Worm (Caenorhabditis elegans) whole organism, L2 larva: ENCODE data around the gene C49A9.2.

Source experiments
- C34F6.9 ChIP-seq: fragments of 150-350 bp; optimal IDR thresholded peaks from 2 replicates; lab custom pipeline; 2014; ENCODE audit warnings: missing biosample characterization, missing genetic modification characterization
- F13H6.1 ChIP-seq: sonication (generic microtip); optimal IDR thresholded peaks from 2 replicates; lab custom pipeline; 2016; ENCODE audit warnings: missing genetic modification characterization, missing compliant biosample characterization
- R02D3.7 ChIP-seq: fragments of 150-350 bp; optimal IDR thresholded peaks from 2 replicates; lab custom pipeline; 2014; ENCODE audit warnings: missing biosample characterization, missing genetic modification characterization
- Y55F3AM.14 ChIP-seq: fragments of 200-800 bp; sonication (Bioruptor generic); optimal IDR thresholded peaks from 2 replicates; lab custom pipeline; 2018; ENCODE audit warnings: mild to moderate bottlenecking, missing genetic modification characterization, missing compliant biosample characterization
- ceh-82 ChIP-seq: fragments of 150-350 bp; optimal IDR thresholded peaks from 2 replicates; lab custom pipeline; 2014; ENCODE audit warnings: missing biosample characterization, missing genetic modification characterization
- egl-27 ChIP-seq: sonication (generic microtip); optimal IDR thresholded peaks from 3 replicates; lab custom pipeline; 2017; ENCODE audit warnings: missing biosample characterization, missing genetic modification reagents, missing genetic modification characterization
- elt-1 ChIP-seq: fragments of 150-350 bp; optimal IDR thresholded peaks from 2 replicates; lab custom pipeline; 2014; ENCODE audit warnings: missing biosample characterization, missing genetic modification characterization
- elt-3 ChIP-seq: sonication (generic microtip); optimal IDR thresholded peaks from 2 replicates; lab custom pipeline; 2017; ENCODE audit warnings: missing biosample characterization, missing genetic modification characterization
- fos-1 ChIP-seq: fragments of 150-350 bp; optimal IDR thresholded peaks from 2 replicates; lab custom pipeline; 2014; ENCODE audit warnings: missing biosample characterization, missing genetic modification characterization
- gmeb-1 ChIP-seq: fragments of 150-350 bp; optimal IDR thresholded peaks from 2 replicates; lab custom pipeline; 2014; ENCODE audit warnings: missing biosample characterization, missing genetic modification characterization
- lin-39 ChIP-seq: fragments of 150-350 bp; optimal IDR thresholded peaks from 2 replicates; lab custom pipeline; 2014; ENCODE audit warnings: missing biosample characterization, missing genetic modification reagents, missing genetic modification characterization
- mdl-1 ChIP-seq, 2 experiments: fragments of 150-350 bp in 1 of 2; sonication (generic microtip) in 1 of 2; optimal IDR thresholded peaks; 2 replicates each; lab custom pipeline; 2017; ENCODE audit warnings: missing biosample characterization in 2 of 2, missing genetic modification characterization in 2 of 2
- nhr-10 ChIP-seq: sonication (generic microtip); optimal IDR thresholded peaks from 2 replicates; lab custom pipeline; 2017; ENCODE audit warnings: missing biosample characterization, missing genetic modification characterization
- nhr-11 ChIP-seq: fragments of 150-350 bp; optimal IDR thresholded peaks from 2 replicates; lab custom pipeline; 2014; ENCODE audit warnings: missing biosample characterization, missing genetic modification characterization
- nhr-23 ChIP-seq: fragments of 150-350 bp; optimal IDR thresholded peaks from 2 replicates; lab custom pipeline; 2014; ENCODE audit warnings: missing biosample characterization, missing genetic modification reagents, missing genetic modification characterization
- nhr-237 ChIP-seq: fragments of 150-350 bp; optimal IDR thresholded peaks from 2 replicates; lab custom pipeline; 2014; ENCODE audit warnings: missing biosample characterization, missing genetic modification characterization
- nhr-6 ChIP-seq: fragments of 150-350 bp; optimal IDR thresholded peaks from 2 replicates; lab custom pipeline; 2014; ENCODE audit warnings: missing biosample characterization, missing genetic modification characterization
- peb-1 ChIP-seq: fragments of 150-350 bp; optimal IDR thresholded peaks from 2 replicates; lab custom pipeline; 2014; ENCODE audit warnings: missing biosample characterization, missing genetic modification characterization
- sem-4 ChIP-seq: fragments of 150-350 bp; optimal IDR thresholded peaks from 2 replicates; lab custom pipeline; 2014; ENCODE audit warnings: missing biosample characterization, missing genetic modification reagents, missing genetic modification characterization
- sma-3 ChIP-seq: sonication (generic microtip); optimal IDR thresholded peaks from 2 replicates; lab custom pipeline; 2016; ENCODE audit warnings: missing genetic modification reagents, missing genetic modification characterization, missing compliant biosample characterization
- unc-39 ChIP-seq: fragments of 150-350 bp; optimal IDR thresholded peaks from 2 replicates; lab custom pipeline; 2014; ENCODE audit warnings: missing biosample characterization, missing genetic modification characterization
- unc-55 ChIP-seq: fragments of 150-350 bp; sonication (generic microtip); optimal IDR thresholded peaks from 3 replicates; lab custom pipeline; 2014; ENCODE audit warnings: missing biosample characterization, missing genetic modification reagents, missing genetic modification characterization
- unc-62 ChIP-seq: fragments of 150-350 bp; optimal IDR thresholded peaks from 2 replicates; lab custom pipeline; 2014; ENCODE audit warnings: missing biosample characterization, missing genetic modification reagents, missing genetic modification characterization
- ztf-1 ChIP-seq: fragments of 200-800 bp; sonication (Bioruptor generic); conservative IDR thresholded peaks from 2 replicates; pipeline ENCODE4 v1.3.6; 2022; ENCODE audit warnings: missing genetic modification characterization, missing compliant biosample characterization
- ztf-11 ChIP-seq: sonication (generic microtip); optimal IDR thresholded peaks from 2 replicates; lab custom pipeline; 2017; ENCODE audit warnings: missing biosample characterization, missing genetic modification characterization

The C49A9.2 gene

ce11 chrIV:6269346-6269745 lies 44.1 kb downstream of the C49A9.2 start, which contains the start of gene srv-30:
TSS of gene srv-30 (minus strand) at chrIV:6269446.
- TF ChIP-seq nhr-6 (tag; lab: Kevin White, UChicago) (no peak), C34F6.9 (tag; lab: Kevin White, UChicago) (no peak), mdl-1 (tag; optimal IDR thresholded peaks at IDR 0.05; lab: Kevin White, UChicago) (no peak), elt-1 (no peak), elt-3 (tag; lab: Kevin White, UChicago) (no peak), sma-3 (GFP tag; lab: Kevin White, UChicago) (no peak), nhr-23 (tag; lab: Kevin White, UChicago) (no peak), nhr-237 (no peak), sem-4 (tag; lab: Kevin White, UChicago) (no peak), ceh-82 (tag; lab: Kevin White, UChicago) (no peak), egl-27 (tag; lab: Kevin White, UChicago) (no peak), peb-1 (no peak), unc-62 (no peak), ztf-11 (tag; lab: Kevin White, UChicago) (no peak)
- TF ChIP-seq, all 48 proteins: peak for 0

ce11 chrIV:6271923-6272322 lies 46.7 kb downstream of the C49A9.2 start, which contains the start of gene srv-31:
TSS of gene srv-31 (minus strand) at chrIV:6272023.
- TF ChIP-seq R02D3.7 (tag; lab: Kevin White, UChicago) (no peak), Y55F3AM.14 (GFP tag; lab: Kevin White, UChicago) (no peak), unc-55 (no peak), nhr-10 (tag; lab: Kevin White, UChicago) (no peak), sem-4 (tag; lab: Kevin White, UChicago) (no peak), F13H6.1 (tag; lab: Kevin White, UChicago) (no peak), unc-39 (tag; lab: Kevin White, UChicago) (no peak), nhr-6 (tag; lab: Kevin White, UChicago) (no peak), nhr-11 (tag; lab: Kevin White, UChicago) (no peak), ztf-1 (GFP tag; lab: Robert Waterston, UW) (no peak)

- TF ChIP-seq fos-1 (tag; lab: Kevin White, UChicago): peak; percentile 94
- peak; percentile 24 for TF ChIP-seq gmeb-1
- no peak for TF ChIP-seq lin-39
These were observed 50.5 kb downstream of the C49A9.2 start, which contains the start of the genes aat-4 and T13A10.1 for ce11 chrIV:6275671-6276209. TSS of gene aat-4 (minus strand) at chrIV:6275721. TSS of gene T13A10.1 (plus strand) at chrIV:6276081.
